Fruit fly (Drosophila melanogaster) whole organism: ENCODE data around the gene wls.

Experiments used
- CG8478 ChIP-seq: fragments of >200 bp; optimal IDR thresholded peaks from 2 replicates; lab custom pipeline; 2018; ENCODE audit warnings: inconsistent platforms
- EcR ChIP-seq, 2 experiments: fragments of >200 bp; optimal IDR thresholded peaks; 2 replicates each; lab custom pipeline; 2017; ENCODE audit warnings: missing biosample characterization in 2 of 2, missing genetic modification characterization in 2 of 2, missing genetic modification reagents in 2 of 2
- pan ChIP-seq: fragments of >200 bp; optimal IDR thresholded peaks from 2 replicates; lab custom pipeline; 2017
- psq ChIP-seq: fragments of >200 bp; optimal IDR thresholded peaks from 2 replicates; lab custom pipeline; 2017
- usp ChIP-seq: fragments of >200 bp; optimal IDR thresholded peaks from 2 replicates; lab custom pipeline; 2017; ENCODE audit warnings: missing biosample characterization, missing genetic modification characterization, mixed read lengths

DNA sequence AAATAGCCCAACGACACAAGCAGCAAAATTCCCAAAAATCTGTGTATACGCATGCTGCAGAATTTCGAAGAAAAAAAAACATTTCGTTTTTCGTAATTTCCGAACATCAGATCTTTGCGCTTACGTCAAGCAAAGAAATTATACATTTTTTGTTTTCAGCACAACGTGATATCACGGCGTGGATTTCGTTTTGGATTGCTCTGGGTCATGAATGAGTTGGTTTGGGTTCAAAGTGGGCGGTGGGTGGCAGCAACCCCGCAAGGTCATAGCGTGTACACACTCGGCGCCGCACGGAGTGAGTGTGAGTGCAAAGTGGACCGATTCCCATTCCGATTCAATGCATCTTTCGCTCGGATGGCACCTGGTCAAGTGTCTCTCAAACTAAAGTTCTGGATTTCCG lies 44.6 kb downstream of the wls start:
- TF ChIP-seq CG8478 (lab: Kevin White, UChicago) (no peak), EcR (GFP tag; optimal IDR thresholded peaks at IDR 0.05; lab: Kevin White, UChicago) (no peak), pan (lab: Kevin White, UChicago) (no peak), usp (GFP tag; lab: Kevin White, UChicago) (no peak), psq (lab: Kevin White, UChicago) (no peak)
